Worm (Caenorhabditis elegans): Measurements from ENCODE around the gene scl-6.

Gene scl-6

DNA sequence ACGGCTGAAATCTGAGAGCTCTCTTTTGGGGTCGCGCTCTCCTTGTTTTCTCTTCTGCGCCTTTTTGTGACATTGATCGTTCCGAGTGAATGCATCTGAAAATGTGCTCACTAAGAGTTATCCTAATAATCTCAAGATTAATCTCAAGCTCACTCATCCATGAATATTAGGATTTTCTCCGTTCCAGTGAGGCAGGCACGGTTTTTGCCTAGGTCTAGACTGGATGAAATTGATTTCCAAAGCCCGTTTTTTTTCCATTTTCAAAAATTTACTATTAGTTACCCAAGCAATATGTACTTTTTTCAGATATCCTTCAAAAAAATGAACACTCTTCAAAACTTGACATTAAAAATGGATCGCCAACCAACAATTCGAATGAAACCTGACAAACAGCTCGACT is 26.5 kb upstream of the scl-6 start, which contains the start of gene amt-2:
TSS of gene amt-2 (plus strand) at position 301 of the 400 bp plus-strand sequence.
- TF ChIP-seq sea-1 (GFP tag; conservative IDR thresholded peaks at IDR 0.05) (no peak), hmbx-1 (tag; optimal IDR thresholded peaks at IDR 0.05) (no peak), B0310.2 (tag; optimal IDR thresholded peaks at IDR 0.05) (no peak), ets-7 (tag; optimal IDR thresholded peaks at IDR 0.05) (no peak), tra-4 (tag; optimal IDR thresholded peaks at IDR 0.05) (no peak), hnd-1 (tag; optimal IDR thresholded peaks at IDR 0.05) (no peak), flt-1 (GFP tag; IDR thresholded peaks at IDR 0.05) (no peak), ceh-36 (tag; optimal IDR thresholded peaks at IDR 0.05) (no peak), F13C5.2 (tag; optimal IDR thresholded peaks at IDR 0.05) (no peak), hmg-4 (GFP tag; optimal IDR thresholded peaks at IDR 0.05) (no peak), ceh-13 (GFP tag; optimal IDR thresholded peaks at IDR 0.05) (no peak), scrt-1 (GFP tag; IDR thresholded peaks at IDR 0.05) (no peak), pes-1 (GFP tag; IDR thresholded peaks at IDR 0.05) (no peak), aly-1 (tag; optimal IDR thresholded peaks at IDR 0.05) (no peak), tbx-11 (GFP tag; IDR thresholded peaks at IDR 0.05) (no peak), ama-1 (optimal IDR thresholded peaks at IDR 0.05) (no peak), tbx-37 (GFP tag; conservative IDR thresholded peaks at IDR 0.05) (no peak)

DNA sequence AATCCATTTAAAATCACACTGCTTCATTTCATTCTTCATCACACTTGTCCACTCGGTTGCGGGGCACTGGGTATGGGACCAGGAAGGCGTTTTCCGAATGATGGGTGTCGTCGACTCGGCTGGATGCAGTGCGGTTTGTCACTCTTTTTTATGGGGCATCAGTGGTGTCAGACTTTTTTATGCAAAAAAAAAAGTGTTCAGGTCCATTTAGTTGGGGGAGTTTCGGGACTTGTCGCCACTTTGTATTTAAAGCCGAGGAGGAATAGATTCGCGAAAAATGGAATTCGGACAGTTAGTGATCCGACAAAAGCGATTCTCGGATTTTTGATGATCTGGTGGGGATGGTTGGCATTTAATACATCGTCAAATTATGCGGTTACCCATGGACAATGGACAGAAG is 23.6 kb upstream of the scl-6 start:
- TF ChIP-seq ceh-36 (tag; optimal IDR thresholded peaks at IDR 0.05) (no peak), F13C5.2 (tag; optimal IDR thresholded peaks at IDR 0.05) (no peak), ceh-13 (GFP tag; optimal IDR thresholded peaks at IDR 0.05) (no peak), aly-1 (tag; optimal IDR thresholded peaks at IDR 0.05) (no peak), hmbx-1 (tag; optimal IDR thresholded peaks at IDR 0.05) (no peak), ama-1 (optimal IDR thresholded peaks at IDR 0.05) (no peak)

DNA sequence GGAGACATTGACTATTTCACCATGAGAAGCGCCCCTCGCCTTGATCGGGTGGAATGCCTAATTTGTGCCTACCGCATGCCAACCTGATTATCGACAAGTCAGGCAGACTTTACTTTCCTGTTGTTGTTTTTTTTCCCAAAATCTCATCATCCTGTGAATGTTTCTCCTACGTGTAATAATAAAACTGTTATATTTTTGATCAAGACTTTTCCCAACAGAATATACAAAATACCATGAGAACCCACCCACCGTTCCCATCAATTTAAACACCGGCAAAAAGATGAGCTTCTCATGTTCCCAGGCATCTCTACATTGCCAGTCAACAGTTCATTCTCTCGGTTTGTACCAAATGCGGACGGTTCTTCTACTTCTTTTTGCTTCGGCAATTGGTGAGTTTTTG is 21.7 kb upstream of the scl-6 start, which contains the start of gene scl-9:
TSS of gene scl-9 (plus strand) at position 301 of the 400 bp plus-strand sequence.
- no peak for TF ChIP-seq scrt-1 (GFP tag; IDR thresholded peaks at IDR 0.05)
- no peak for TF ChIP-seq B0310.2 (tag; optimal IDR thresholded peaks at IDR 0.05)
- TF ChIP-seq tbx-11 (GFP tag; IDR thresholded peaks at IDR 0.05): no peak
- no peak for TF ChIP-seq F13C5.2 (tag; optimal IDR thresholded peaks at IDR 0.05)
- TF ChIP-seq tbx-37 (GFP tag; conservative IDR thresholded peaks at IDR 0.05): no peak
- no peak for TF ChIP-seq hmbx-1 (tag; optimal IDR thresholded peaks at IDR 0.05)
- TF ChIP-seq ama-1 (optimal IDR thresholded peaks at IDR 0.05): no peak

DNA sequence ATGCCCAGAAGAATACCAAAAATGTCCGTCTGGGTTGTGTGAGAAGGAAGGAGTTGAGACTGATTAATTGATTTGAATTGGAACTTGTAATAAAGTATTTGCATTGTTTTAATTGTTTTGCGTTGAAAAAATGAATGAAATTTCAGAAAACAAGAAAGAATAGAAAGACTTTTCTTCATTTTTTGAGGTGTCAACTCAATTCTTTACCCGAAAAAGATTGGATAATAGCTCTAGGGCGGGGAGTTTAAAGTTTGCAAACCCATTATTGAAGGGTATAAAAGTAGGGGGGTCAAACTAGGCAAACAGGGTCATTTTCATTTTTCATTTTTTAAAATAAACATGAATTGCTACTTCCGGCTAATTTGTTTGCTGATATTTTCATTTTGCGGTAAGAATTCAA is 20.4 kb upstream of the scl-6 start, which contains the start of gene scl-10:
TSS of gene scl-10 (plus strand) at position 301 of the 400 bp plus-strand sequence.
- TF ChIP-seq aly-1 (tag; optimal IDR thresholded peaks at IDR 0.05): no peak
- TF ChIP-seq hmg-4 (GFP tag; optimal IDR thresholded peaks at IDR 0.05): no peak
- TF ChIP-seq flt-1 (GFP tag; IDR thresholded peaks at IDR 0.05): no peak
- TF ChIP-seq pes-1 (GFP tag; IDR thresholded peaks at IDR 0.05): no peak
- no peak for TF ChIP-seq sea-1 (GFP tag; conservative IDR thresholded peaks at IDR 0.05)
- TF ChIP-seq tbx-37 (GFP tag; conservative IDR thresholded peaks at IDR 0.05): no peak
- no peak for TF ChIP-seq scrt-1 (GFP tag; IDR thresholded peaks at IDR 0.05)
- no peak for TF ChIP-seq tbx-11 (GFP tag; IDR thresholded peaks at IDR 0.05)
- no peak for TF ChIP-seq hnd-1 (tag; optimal IDR thresholded peaks at IDR 0.05)
- TF ChIP-seq F13C5.2 (tag; optimal IDR thresholded peaks at IDR 0.05): no peak
- no peak for TF ChIP-seq B0310.2 (tag; optimal IDR thresholded peaks at IDR 0.05)
- TF ChIP-seq ama-1 (optimal IDR thresholded peaks at IDR 0.05): no peak
- TF ChIP-seq ceh-36 (tag; optimal IDR thresholded peaks at IDR 0.05): no peak
- TF ChIP-seq tra-4 (tag; optimal IDR thresholded peaks at IDR 0.05): no peak
- TF ChIP-seq ceh-13 (GFP tag; optimal IDR thresholded peaks at IDR 0.05): no peak
- TF ChIP-seq ets-7 (tag; optimal IDR thresholded peaks at IDR 0.05): no peak

DNA sequence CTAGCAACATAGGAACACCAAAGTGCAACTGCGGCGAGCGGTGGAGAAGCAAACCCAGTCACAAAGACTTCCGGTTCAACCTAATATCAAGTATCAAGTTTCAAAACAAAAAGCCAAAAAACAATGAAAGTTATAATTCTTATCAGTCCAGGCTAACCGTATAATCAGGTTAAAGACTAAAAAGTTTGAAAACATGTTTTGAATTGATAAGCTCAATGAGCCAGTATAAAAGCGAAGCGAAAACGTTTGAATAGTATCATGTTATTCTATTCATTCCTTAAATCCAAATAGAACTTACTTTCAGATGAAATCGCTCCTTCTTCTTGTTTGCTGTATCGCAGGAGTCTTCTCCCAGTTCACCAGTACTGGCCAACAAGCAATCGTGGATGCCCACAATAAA is 17.5 kb upstream of the scl-6 start, which contains the start of gene scl-11:
TSS of gene scl-11 (plus strand) at position 301 of the 400 bp plus-strand sequence.
- TF ChIP-seq scrt-1 (GFP tag; IDR thresholded peaks at IDR 0.05): no peak
- TF ChIP-seq ama-1 (optimal IDR thresholded peaks at IDR 0.05): no peak

DNA sequence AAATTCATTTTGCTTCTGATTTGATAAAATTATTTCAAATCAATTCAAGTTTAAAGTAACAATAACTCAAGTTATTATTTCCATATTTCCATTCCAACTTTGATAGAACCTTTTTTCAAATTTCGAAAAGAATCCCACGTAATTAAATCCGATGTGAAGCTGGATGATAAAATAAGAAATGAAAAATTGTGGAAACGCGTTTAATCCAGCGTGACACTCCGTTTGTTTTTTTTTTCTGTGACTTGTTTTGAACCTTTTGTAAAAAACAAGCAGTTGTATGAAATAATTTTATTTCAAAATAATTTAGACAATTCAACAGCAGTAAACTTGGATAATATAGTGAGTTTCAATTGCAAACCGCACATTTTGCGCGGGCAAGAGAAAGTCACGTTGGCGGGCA is 16.0 kb upstream of the scl-6 start, which contains the start of gene F49E11.7:
TSS of gene F49E11.7 (plus strand) at position 301 of the 400 bp plus-strand sequence.
- TF ChIP-seq tra-4 (tag; optimal IDR thresholded peaks at IDR 0.05): no peak
- TF ChIP-seq F13C5.2 (tag; optimal IDR thresholded peaks at IDR 0.05): no peak
- TF ChIP-seq hmbx-1 (tag; optimal IDR thresholded peaks at IDR 0.05): no peak
- no peak for TF ChIP-seq pes-1 (GFP tag; IDR thresholded peaks at IDR 0.05)
- no peak for TF ChIP-seq B0310.2 (tag; optimal IDR thresholded peaks at IDR 0.05)
- TF ChIP-seq ets-7 (tag; optimal IDR thresholded peaks at IDR 0.05): no peak
- TF ChIP-seq sea-1 (GFP tag; conservative IDR thresholded peaks at IDR 0.05): no peak
- no peak for TF ChIP-seq ceh-36 (tag; optimal IDR thresholded peaks at IDR 0.05)
- no peak for TF ChIP-seq tbx-11 (GFP tag; IDR thresholded peaks at IDR 0.05)
- TF ChIP-seq hmg-4 (GFP tag; optimal IDR thresholded peaks at IDR 0.05): no peak
- no peak for TF ChIP-seq scrt-1 (GFP tag; IDR thresholded peaks at IDR 0.05)
- TF ChIP-seq flt-1 (GFP tag; IDR thresholded peaks at IDR 0.05): no peak
- no peak for TF ChIP-seq aly-1 (tag; optimal IDR thresholded peaks at IDR 0.05)

DNA sequence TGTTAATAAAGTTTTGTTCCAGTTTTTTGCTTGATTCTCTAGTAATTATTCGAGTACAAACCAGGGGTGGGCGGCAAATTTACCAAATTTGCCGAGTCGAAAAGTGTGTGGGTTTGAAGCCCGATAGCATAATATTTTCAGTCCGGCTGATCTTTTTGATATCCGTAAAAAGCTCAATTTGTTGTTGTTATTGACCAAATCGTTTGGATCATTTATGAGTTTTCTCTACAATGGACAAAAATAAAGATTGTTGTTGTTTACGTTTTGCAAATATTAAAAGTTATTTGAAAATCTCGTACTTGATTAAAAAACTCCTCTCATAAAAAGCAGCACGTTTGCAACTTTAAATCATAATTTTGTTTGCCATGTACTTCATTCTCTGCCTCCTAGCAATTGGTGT is 12.5 kb upstream of the scl-6 start, which contains the start of gene scl-1:
TSS of gene scl-1 (plus strand) at position 301 of the 400 bp plus-strand sequence.
- no peak for TF ChIP-seq F13C5.2 (tag; optimal IDR thresholded peaks at IDR 0.05)
- TF ChIP-seq hnd-1 (tag; optimal IDR thresholded peaks at IDR 0.05): no peak
- no peak for TF ChIP-seq tbx-11 (GFP tag; IDR thresholded peaks at IDR 0.05)
- TF ChIP-seq aly-1 (tag; optimal IDR thresholded peaks at IDR 0.05): no peak
- TF ChIP-seq tbx-37 (GFP tag; conservative IDR thresholded peaks at IDR 0.05): no peak
- TF ChIP-seq scrt-1 (GFP tag; IDR thresholded peaks at IDR 0.05): no peak
- TF ChIP-seq hmbx-1 (tag; optimal IDR thresholded peaks at IDR 0.05): no peak
- TF ChIP-seq B0310.2 (tag; optimal IDR thresholded peaks at IDR 0.05): no peak
- TF ChIP-seq ama-1 (optimal IDR thresholded peaks at IDR 0.05): no peak
- TF ChIP-seq hmg-4 (GFP tag; optimal IDR thresholded peaks at IDR 0.05): no peak
- TF ChIP-seq tra-4 (tag; optimal IDR thresholded peaks at IDR 0.05): no peak
- TF ChIP-seq pes-1 (GFP tag; IDR thresholded peaks at IDR 0.05): no peak
- no peak for TF ChIP-seq flt-1 (GFP tag; IDR thresholded peaks at IDR 0.05)
- no peak for TF ChIP-seq sea-1 (GFP tag; conservative IDR thresholded peaks at IDR 0.05)
- TF ChIP-seq ceh-36 (tag; optimal IDR thresholded peaks at IDR 0.05): no peak

DNA sequence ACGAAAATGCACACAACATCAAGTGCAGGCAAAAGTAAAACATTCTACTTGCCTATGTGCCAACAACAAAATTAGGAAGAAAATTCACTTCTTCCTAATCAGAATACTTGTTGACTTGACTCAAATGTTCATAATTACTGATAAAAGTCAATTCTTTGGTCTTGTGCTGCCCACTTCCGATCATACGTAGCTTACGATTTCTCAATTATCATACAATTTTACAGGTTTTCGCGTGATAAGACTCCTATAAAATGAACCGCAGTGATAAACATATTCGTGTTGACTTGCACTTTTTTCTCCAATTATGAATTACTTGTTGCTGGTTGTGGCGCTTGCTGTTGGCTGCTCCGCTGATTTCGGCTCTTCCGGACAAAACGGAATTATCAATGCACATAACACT is 11.1 kb upstream of the scl-6 start, which contains the start of gene scl-2:
TSS of gene scl-2 (plus strand) at position 293 of the 400 bp plus-strand sequence.
- TF ChIP-seq hmbx-1 (tag; optimal IDR thresholded peaks at IDR 0.05) (no peak), aly-1 (tag; optimal IDR thresholded peaks at IDR 0.05) (no peak), hmg-4 (GFP tag; optimal IDR thresholded peaks at IDR 0.05) (no peak), flt-1 (GFP tag; IDR thresholded peaks at IDR 0.05) (no peak), hnd-1 (tag; optimal IDR thresholded peaks at IDR 0.05) (no peak), sea-1 (GFP tag; conservative IDR thresholded peaks at IDR 0.05) (no peak), tbx-11 (GFP tag; IDR thresholded peaks at IDR 0.05) (no peak), F13C5.2 (tag; optimal IDR thresholded peaks at IDR 0.05) (no peak), ceh-13 (GFP tag; optimal IDR thresholded peaks at IDR 0.05) (no peak), ama-1 (optimal IDR thresholded peaks at IDR 0.05) (no peak), pes-1 (GFP tag; IDR thresholded peaks at IDR 0.05) (no peak), ceh-36 (tag; optimal IDR thresholded peaks at IDR 0.05) (no peak), tra-4 (tag; optimal IDR thresholded peaks at IDR 0.05) (no peak), B0310.2 (tag; optimal IDR thresholded peaks at IDR 0.05) (no peak), scrt-1 (GFP tag; IDR thresholded peaks at IDR 0.05) (no peak)
